Fruit fly (Drosophila melanogaster) Kc167 (cell line): ENCODE measurements around the gene Nup154.

Source experiments
- Myc ChIP-seq: fragments of >200 bp; optimal IDR thresholded peaks from 2 replicates; lab custom pipeline; 2017; ENCODE audit warnings: missing external identifiers
- Sin3A ChIP-seq: fragments of >200 bp; optimal IDR thresholded peaks from 2 replicates; lab custom pipeline; 2018; ENCODE audit warnings: missing external identifiers
- h ChIP-seq: fragments of >200 bp; optimal IDR thresholded peaks from 3 replicates; lab custom pipeline; 2018; ENCODE audit warnings: missing external identifiers
- insv ChIP-seq: fragments of >200 bp; optimal IDR thresholded peaks from 3 replicates; lab custom pipeline; 2018; ENCODE audit warnings: missing external identifiers
- psq ChIP-seq: fragments of >200 bp; optimal IDR thresholded peaks from 2 replicates; lab custom pipeline; 2017; ENCODE audit warnings: missing external identifiers
- ttk ChIP-seq: sonication (Bioruptor generic); optimal IDR thresholded peaks from 2 replicates; lab custom pipeline; 2017; ENCODE audit warnings: missing external identifiers

DNA sequence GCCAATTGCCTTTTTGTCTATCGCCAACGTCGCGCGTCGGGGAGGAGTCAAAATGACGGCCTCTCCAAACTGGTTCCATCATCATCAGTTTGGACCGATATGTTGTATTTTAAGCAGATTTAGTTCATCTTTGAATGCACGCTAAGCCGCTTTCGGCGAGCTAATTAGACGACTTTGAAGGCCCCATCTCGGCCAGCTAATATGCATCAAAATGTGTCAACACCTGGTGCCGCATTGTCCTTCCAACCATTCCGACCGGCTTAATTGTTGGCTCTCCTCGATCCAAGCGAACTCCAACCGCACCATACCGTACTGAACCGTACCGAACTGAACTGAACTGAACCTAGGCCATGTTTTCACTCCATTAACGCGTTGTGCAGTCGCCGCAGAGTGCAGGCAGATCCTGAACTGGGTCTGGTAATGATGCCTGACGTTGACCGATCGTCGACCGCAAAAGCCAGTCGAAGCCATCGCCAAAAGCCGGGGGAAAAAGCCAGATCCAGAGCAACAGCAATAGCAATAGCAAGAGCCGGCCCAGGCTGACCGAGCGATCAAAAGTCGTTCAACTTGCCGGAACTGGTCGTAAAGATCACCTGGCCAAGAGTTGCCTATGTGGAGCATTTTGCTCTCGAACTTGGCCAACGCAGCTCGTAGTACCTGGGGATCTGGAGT is 23.3 kb downstream of the Nup154 start:
- no peak for TF ChIP-seq ttk (lab: Kevin White, UChicago)
- no peak for TF ChIP-seq Sin3A (lab: Kevin White, UChicago)
- TF ChIP-seq h (lab: Kevin White, UChicago) = no peak
- no peak for TF ChIP-seq Myc (lab: Kevin White, UChicago)
- TF ChIP-seq psq (lab: Kevin White, UChicago) = no peak
- no peak for TF ChIP-seq insv (lab: Kevin White, UChicago)
